Worm (Caenorhabditis elegans) whole organism, mixed stage, embryonic: ENCODE data around the gene Y43F8B.22.

ENCODE experiments used
- blmp-1 ChIP-seq: fragments of 150-350 bp; optimal IDR thresholded peaks from 2 replicates; lab custom pipeline; 2014; ENCODE audit warnings: missing biosample characterization, missing genetic modification characterization
- lin-13 ChIP-seq: fragments of 150-350 bp; optimal IDR thresholded peaks from 2 replicates; lab custom pipeline; 2014; ENCODE audit warnings: missing biosample characterization, missing genetic modification characterization
- unc-39 ChIP-seq: fragments of 150-350 bp; optimal IDR thresholded peaks from 2 replicates; lab custom pipeline; 2014; ENCODE audit warnings: missing biosample characterization, missing genetic modification characterization
- zip-8 ChIP-seq: fragments of 150-350 bp; optimal IDR thresholded peaks from 2 replicates; lab custom pipeline; 2014; ENCODE audit warnings: missing biosample characterization, missing genetic modification characterization

DNA sequence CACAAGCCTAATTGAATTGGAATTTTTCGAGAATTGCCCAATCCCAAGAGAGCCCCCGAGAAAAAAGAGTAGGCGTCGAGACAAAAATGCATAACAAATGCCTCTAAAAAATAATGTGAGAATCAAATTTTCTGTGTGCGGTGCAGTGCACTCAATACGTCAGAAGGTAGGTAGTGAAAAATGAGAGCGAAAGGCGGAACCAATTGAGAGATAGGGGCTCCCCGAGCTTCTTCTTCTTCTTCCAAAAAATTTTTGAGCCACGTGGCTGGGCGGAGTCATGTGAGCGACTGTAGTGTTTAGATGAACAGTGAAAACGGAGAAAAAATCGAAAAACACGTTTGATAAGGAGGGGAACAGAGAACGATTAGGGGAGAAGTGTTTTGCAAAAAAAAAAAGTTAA lies 41.9 kb downstream of the Y43F8B.22 start:
- TF ChIP-seq blmp-1 (tag; lab: Kevin White, UChicago) (no peak), zip-8 (tag; lab: Kevin White, UChicago) (no peak), unc-39 (no peak), lin-13 (tag; lab: Kevin White, UChicago) (no peak)
